Worm (Caenorhabditis elegans) whole organism, young adult: ENCODE data around the gene ttr-29.

Experiments
- B0019.2 ChIP-seq: fragments of 200-800 bp; sonication (Bioruptor generic); conservative IDR thresholded peaks from 2 replicates; pipeline ENCODE4 v1.3.6; 2022; ENCODE audit warnings: missing genetic modification reagents, missing genetic modification characterization, missing compliant biosample characterization
- B0035.1 ChIP-seq: sonication (generic microtip); optimal IDR thresholded peaks from 2 replicates; lab custom pipeline; 2016; ENCODE audit warnings: missing genetic modification characterization, mild to moderate bottlenecking, missing compliant biosample characterization, missing genotype, missing genetic modification reagents
- C17E4.6 ChIP-seq: fragments of 200-800 bp; sonication (Bioruptor generic); IDR thresholded peaks from 2 replicates; pipeline ENCODE4 v1.3.6; 2022; ENCODE audit warnings: missing genetic modification reagents, missing genetic modification characterization, missing compliant biosample characterization
- F23B12.7 ChIP-seq: sonication (generic microtip); optimal IDR thresholded peaks from 2 replicates; lab custom pipeline; 2017; ENCODE audit warnings: missing genetic modification characterization, mild to moderate bottlenecking, missing compliant biosample characterization, antibody characterized with exemption, moderate library complexity; ENCODE audit not compliant: insufficient read depth
- F49E8.2 ChIP-seq: sonication (generic microtip); optimal IDR thresholded peaks from 3 replicates; lab custom pipeline; 2017; ENCODE audit warnings: missing genetic modification characterization, mild to moderate bottlenecking, missing compliant biosample characterization, antibody characterized with exemption, moderate library complexity; ENCODE audit not compliant: insufficient read depth
- F55B11.4 ChIP-seq: sonication (generic microtip); optimal IDR thresholded peaks from 2 replicates; lab custom pipeline; 2016; ENCODE audit warnings: missing compliant biosample characterization, missing genetic modification characterization, borderline replicate concordance; ENCODE audit not compliant: insufficient read depth
- F57C9.4 ChIP-seq: sonication (generic microtip); optimal IDR thresholded peaks from 2 replicates; lab custom pipeline; 2017; ENCODE audit warnings: mild to moderate bottlenecking, missing genetic modification characterization, missing compliant biosample characterization
- K11D2.4 ChIP-seq: fragments of 200-800 bp; sonication (Bioruptor generic); IDR thresholded peaks from 2 replicates; pipeline ENCODE4 v1.3.6; 2022; ENCODE audit warnings: missing genetic modification reagents, missing genetic modification characterization, missing compliant biosample characterization
- T26A5.8 ChIP-seq: sonication (generic microtip); optimal IDR thresholded peaks from 2 replicates; lab custom pipeline; 2016; ENCODE audit warnings: missing genetic modification characterization, missing compliant biosample characterization
- athp-1 ChIP-seq: sonication (generic microtip); optimal IDR thresholded peaks from 2 replicates; lab custom pipeline; 2017; ENCODE audit warnings: mild to moderate bottlenecking, missing genetic modification characterization, missing compliant biosample characterization
- attf-3 ChIP-seq: fragments of 200-800 bp; sonication (Bioruptor generic); conservative IDR thresholded peaks from 2 replicates; pipeline ENCODE4 v1.3.6; 2022; ENCODE audit warnings: missing genetic modification reagents, missing genetic modification characterization, missing compliant biosample characterization
- ccch-3 ChIP-seq: fragments of 200-800 bp; sonication (Bioruptor generic); optimal IDR thresholded peaks from 2 replicates; lab custom pipeline; 2018; ENCODE audit warnings: mild to moderate bottlenecking, missing genetic modification characterization, missing compliant biosample characterization
- cebp-1 ChIP-seq, 2 experiments: fragments of 200-800 bp in 1 of 2; sonication (Bioruptor generic) in 1 of 2; sonication (generic microtip) in 1 of 2; IDR thresholded peaks in 1 of 2; optimal IDR thresholded peaks in 1 of 2; 2 replicates each; pipeline versions ENCODE4 v1.3.6 to Lab custom; 2017 to 2022; ENCODE audit warnings: missing compliant biosample characterization in 2 of 2, missing genetic modification characterization in 2 of 2, mild to moderate bottlenecking in 1 of 2, missing genetic modification reagents in 1 of 2, moderate library complexity in 1 of 2
- cebp-2 ChIP-seq: fragments of 200-800 bp; sonication (Bioruptor generic); IDR thresholded peaks from 2 replicates; pipeline ENCODE4 v1.3.6; 2022; ENCODE audit warnings: missing genetic modification characterization, missing compliant biosample characterization
- chd-7 ChIP-seq: sonication (generic microtip); optimal IDR thresholded peaks from 2 replicates; lab custom pipeline; 2016; ENCODE audit warnings: mild to moderate bottlenecking, missing genetic modification characterization, moderate library complexity, missing compliant biosample characterization
- die-1 ChIP-seq: sonication (generic microtip); optimal IDR thresholded peaks from 2 replicates; lab custom pipeline; 2016; ENCODE audit warnings: missing genotype, mild to moderate bottlenecking, missing genetic modification characterization, missing compliant biosample characterization
- egl-18 ChIP-seq: fragments of 200-800 bp; sonication (Bioruptor generic); IDR thresholded peaks from 2 replicates; pipeline ENCODE4 v1.3.6; 2022; ENCODE audit warnings: missing genetic modification reagents, missing genetic modification characterization, missing compliant biosample characterization
- egrh-3 ChIP-seq: fragments of 200-800 bp; sonication (Bioruptor generic); IDR thresholded peaks from 2 replicates; pipeline ENCODE4 v1.3.6; 2022; ENCODE audit warnings: missing genetic modification reagents, missing genetic modification characterization, missing compliant biosample characterization
- ets-4 ChIP-seq: fragments of 200-800 bp; sonication (Bioruptor generic); optimal IDR thresholded peaks from 2 replicates; lab custom pipeline; 2018; ENCODE audit warnings: mild to moderate bottlenecking, missing genetic modification characterization, missing compliant biosample characterization
- hlh-12 ChIP-seq: sonication (generic microtip); optimal IDR thresholded peaks from 2 replicates; lab custom pipeline; 2016; ENCODE audit warnings: missing genetic modification characterization, missing compliant biosample characterization
- hlh-26 ChIP-seq: fragments of 200-800 bp; sonication (Bioruptor generic); conservative IDR thresholded peaks from 2 replicates; pipeline ENCODE4 v1.3.6; 2022; ENCODE audit warnings: missing genetic modification reagents, missing genetic modification characterization, missing compliant biosample characterization
- hsf-1 ChIP-seq: fragments of 200-800 bp; sonication (Bioruptor generic); IDR thresholded peaks from 2 replicates; pipeline ENCODE4 v1.3.6; 2022; ENCODE audit warnings: missing genetic modification reagents, missing genetic modification characterization, missing compliant biosample characterization
- let-607 ChIP-seq, 2 experiments: fragments of 200-800 bp in 1 of 2; sonication (Bioruptor generic) in 1 of 2; sonication (generic microtip) in 1 of 2; optimal IDR thresholded peaks; 2 replicates each; lab custom pipeline; 2016 to 2018; ENCODE audit warnings: mild to moderate bottlenecking in 2 of 2, missing compliant biosample characterization in 2 of 2, missing genetic modification characterization in 2 of 2, moderate library complexity in 2 of 2, missing genotype in 1 of 2
- lin-35 ChIP-seq, 3 experiments: fragments of 150-350 bp in 2 of 3; sonication (generic microtip) in 1 of 3; optimal IDR thresholded peaks; 2 replicates each; lab custom pipeline; 2014 to 2018; ENCODE audit warnings: missing biosample characterization in 3 of 3, missing genetic modification characterization in 3 of 3, missing genetic modification reagents in 3 of 3
- madf-3 ChIP-seq: fragments of 200-800 bp; sonication (Bioruptor generic); IDR thresholded peaks from 2 replicates; pipeline ENCODE4 v1.3.6; 2022; ENCODE audit warnings: missing genetic modification reagents, missing genetic modification characterization, missing compliant biosample characterization
- nfya-2 ChIP-seq: fragments of 200-800 bp; sonication (Bioruptor generic); IDR thresholded peaks from 2 replicates; pipeline ENCODE4 v1.3.6; 2022; ENCODE audit warnings: missing genetic modification reagents, missing genetic modification characterization, missing compliant biosample characterization
- nfyb-1 ChIP-seq: fragments of 200-800 bp; sonication (Bioruptor generic); IDR thresholded peaks from 2 replicates; pipeline ENCODE4 v1.3.6; 2022; ENCODE audit warnings: missing genetic modification reagents, missing genetic modification characterization, missing compliant biosample characterization
- nhr-120 ChIP-seq: fragments of 200-800 bp; sonication (Bioruptor generic); IDR thresholded peaks from 2 replicates; pipeline ENCODE4 v1.3.6; 2022; ENCODE audit warnings: missing genetic modification characterization, missing compliant biosample characterization
- nhr-80 ChIP-seq: sonication (generic microtip); optimal IDR thresholded peaks from 2 replicates; lab custom pipeline; 2016; ENCODE audit warnings: missing genetic modification characterization, missing compliant biosample characterization
- snpc-1.1 ChIP-seq: sonication (generic microtip); optimal IDR thresholded peaks from 2 replicates; lab custom pipeline; 2017; ENCODE audit warnings: missing genetic modification characterization, mild to moderate bottlenecking, missing compliant biosample characterization, antibody characterized with exemption, moderate library complexity, missing genotype, missing genetic modification reagents; ENCODE audit not compliant: insufficient read depth
- snpc-4 ChIP-seq, 5 experiments: fragments of 150-350 bp in 1 of 5; sonication (generic microtip) in 4 of 5; optimal IDR thresholded peaks; 2 replicates each; lab custom pipeline; 2014 to 2018; ENCODE audit warnings: missing genetic modification characterization in 5 of 5, missing biosample characterization in 3 of 5, antibody characterized with exemption in 2 of 5, mild to moderate bottlenecking in 2 of 5, missing compliant biosample characterization in 2 of 5, missing genotype in 2 of 5, moderate library complexity in 2 of 5, missing genetic modification reagents in 1 of 5
- somi-1 ChIP-seq: fragments of 200-800 bp; sonication (Bioruptor generic); optimal IDR thresholded peaks from 2 replicates; lab custom pipeline; 2018; ENCODE audit warnings: mild to moderate bottlenecking, missing genetic modification characterization, missing compliant biosample characterization
- tlf-1 ChIP-seq: fragments of 200-800 bp; sonication (Bioruptor generic); optimal IDR thresholded peaks from 2 replicates; lab custom pipeline; 2018; ENCODE audit warnings: mild to moderate bottlenecking, missing genetic modification characterization, missing compliant biosample characterization
- xnd-1 ChIP-seq: sonication (generic microtip); optimal IDR thresholded peaks from 2 replicates; lab custom pipeline; 2016; ENCODE audit warnings: missing genotype, missing genetic modification reagents, missing genetic modification characterization, missing compliant biosample characterization
- zim-3 ChIP-seq: sonication (generic microtip); optimal IDR thresholded peaks from 2 replicates; lab custom pipeline; 2017; ENCODE audit warnings: mild to moderate bottlenecking, missing genetic modification characterization, moderate library complexity, missing compliant biosample characterization

Gene ttr-29

ce11 chrV:12895772-12896171 lies 10.9 kb downstream of the ttr-29 start, which contains the start of gene ttbk-7:
ttbk-7 (minus strand) TSS chrV:12895872.
- TF ChIP-seq B0019.2 (GFP tag; lab: Robert Waterston, UW) (no peak), T26A5.8 (tag; lab: Kevin White, UChicago) (no peak), F55B11.4 (tag; lab: Kevin White, UChicago) (no peak), lin-35 (GFP tag; optimal IDR thresholded peaks at IDR 0.05; lab: Kevin White, UChicago) (no peak), snpc-4 (GFP tag; optimal IDR thresholded peaks at IDR 0.05; lab: Kevin White, UChicago) (no peak), snpc-4 (tag; optimal IDR thresholded peaks at IDR 0.05; lab: Kevin White, UChicago) (no peak), ccch-3 (no peak), cebp-1 (GFP tag; IDR thresholded peaks at IDR 0.05; lab: Robert Waterston, UW) (no peak), cebp-1 (tag; optimal IDR thresholded peaks at IDR 0.05; lab: Kevin White, UChicago) (no peak), egl-18 (GFP tag; lab: Robert Waterston, UW) (no peak), K11D2.4 (no peak), chd-7 (tag; lab: Kevin White, UChicago) (no peak), attf-3 (GFP tag; lab: Robert Waterston, UW) (no peak), ets-4 (GFP tag; lab: Kevin White, UChicago) (no peak)

ce11 chrV:12885860-12886259 lies 20.8 kb downstream of the ttr-29 start, which contains the start of gene glb-24:
glb-24 (minus strand) TSS chrV:12885960.
- TF ChIP-seq nhr-120, result no peak

- TF ChIP-seq F57C9.4 (tag; lab: Kevin White, UChicago) (no peak), F23B12.7 (tag; lab: Kevin White, UChicago) (no peak), nhr-80 (tag; lab: Kevin White, UChicago) (no peak), athp-1 (tag; lab: Kevin White, UChicago) (no peak), let-607 (tag; optimal IDR thresholded peaks at IDR 0.05; lab: Kevin White, UChicago) (no peak), nfyb-1 (no peak), nfya-2 (no peak), chd-7 (tag; lab: Kevin White, UChicago) (no peak)
Measured at ce11 chrV:12882370-12882769, 24.3 kb downstream of the ttr-29 start.

ce11 chrV:12881396-12881795 lies 25.2 kb downstream of the ttr-29 start:
- no peak for TF ChIP-seq C17E4.6
- TF ChIP-seq hlh-26, result no peak
- no peak for TF ChIP-seq xnd-1 (tag; lab: Kevin White, UChicago)
- no peak for TF ChIP-seq nfya-2
- TF ChIP-seq madf-3 (GFP tag; lab: Robert Waterston, UW), result no peak
- TF ChIP-seq zim-3 (tag; lab: Kevin White, UChicago), result no peak
- TF ChIP-seq F49E8.2 (tag; lab: Kevin White, UChicago), result no peak
- no peak for TF ChIP-seq somi-1
- TF ChIP-seq hsf-1 (GFP tag; lab: Robert Waterston, UW), result no peak
- no peak for TF ChIP-seq cebp-2 (GFP tag; lab: Robert Waterston, UW)
- no peak for TF ChIP-seq egrh-3
- TF ChIP-seq die-1, result no peak
- TF ChIP-seq hlh-12 (tag; lab: Kevin White, UChicago), result no peak
- no peak for TF ChIP-seq tlf-1 (GFP tag; lab: Kevin White, UChicago)
- no peak for TF ChIP-seq snpc-1.1 (tag; lab: Kevin White, UChicago)
- TF ChIP-seq B0035.1, result no peak
- TF ChIP-seq, all 124 proteins: peak for 0
